Worm (Caenorhabditis elegans): ENCODE data around the gene tbc-9.

DNA sequence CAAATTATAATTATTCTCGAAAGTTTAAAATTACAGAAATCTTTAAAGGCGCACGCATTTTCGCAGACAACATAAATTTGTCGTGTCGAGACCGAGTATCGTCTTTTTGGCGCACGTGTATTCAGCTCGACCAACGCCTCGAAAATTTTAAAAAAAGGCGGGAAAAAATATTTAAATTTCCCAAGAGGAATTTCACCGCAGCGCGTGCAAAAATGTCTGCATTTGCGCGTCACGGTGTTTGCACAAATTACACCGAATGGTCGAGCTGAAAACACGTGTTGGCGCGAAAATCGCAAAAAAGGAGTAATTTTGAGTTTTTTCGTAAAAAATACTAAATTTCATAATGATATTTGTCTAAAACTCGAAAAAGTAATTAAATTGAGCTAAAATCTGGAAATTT is 51.9 kb downstream of the tbc-9 start:
- TF ChIP-seq fos-1 (tag; optimal IDR thresholded peaks at IDR 0.05) (no peak), mdl-1 (tag; optimal IDR thresholded peaks at IDR 0.05) (no peak), dpl-1 (GFP tag; optimal IDR thresholded peaks at IDR 0.05) (no peak), cey-2 (tag; optimal IDR thresholded peaks at IDR 0.05; ENCODE audit: borderline replicate concordance, insufficient read depth) (no peak), lsy-2 (tag; optimal IDR thresholded peaks at IDR 0.05) (no peak), dmd-6 (GFP tag; IDR thresholded peaks at IDR 0.05) (no peak), ztf-11 (tag; optimal IDR thresholded peaks at IDR 0.05) (no peak), aly-2 (tag; optimal IDR thresholded peaks at IDR 0.05) (no peak), saeg-2 (GFP tag; IDR thresholded peaks at IDR 0.05) (no peak), unc-62 (GFP tag; optimal IDR thresholded peaks at IDR 0.05 in 1 of 2) (no peak), unc-62 (tag; optimal IDR thresholded peaks at IDR 0.05) (no peak), nhr-77 (tag; optimal IDR thresholded peaks at IDR 0.05) (no peak), snpc-4 (tag; optimal IDR thresholded peaks at IDR 0.05) (no peak), ZK546.5 (tag; optimal IDR thresholded peaks at IDR 0.05) (no peak), hif-1 (tag; optimal IDR thresholded peaks at IDR 0.05) (no peak)

All from whole organism, L4 larva.